Worm (Caenorhabditis elegans): Measurements from ENCODE around the gene R160.14.

DNA sequence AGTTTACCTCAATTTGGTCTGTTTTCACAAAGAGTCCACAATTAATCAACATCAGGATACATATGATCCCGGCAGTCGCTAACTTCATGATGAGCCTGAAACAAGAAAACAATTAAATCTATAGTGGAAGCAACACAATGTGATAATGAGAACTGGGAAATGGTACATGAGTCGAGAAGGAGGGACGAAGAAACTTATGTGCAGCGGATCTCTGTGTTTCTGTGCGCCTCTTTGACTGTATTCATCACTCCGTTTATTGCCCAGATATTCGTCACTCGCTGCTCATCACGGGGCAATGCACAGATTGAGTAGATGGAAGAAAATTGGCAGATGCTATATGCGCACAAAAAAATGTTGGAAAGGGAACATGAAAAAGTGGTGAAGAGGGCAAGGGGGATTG lies 5.7 kb downstream of the R160.14 start, which contains the start of gene R160.3:
- TF ChIP-seq pha-4 (tag; optimal IDR thresholded peaks at IDR 0.05) = no peak
- TF ChIP-seq lin-13 (tag; optimal IDR thresholded peaks at IDR 0.05) = no peak
- no peak for TF ChIP-seq unc-62 (GFP tag; optimal IDR thresholded peaks at IDR 0.05)
- TF ChIP-seq nhr-12 (tag; optimal IDR thresholded peaks at IDR 0.05) = no peak
- no peak for TF ChIP-seq unc-39 (tag; optimal IDR thresholded peaks at IDR 0.05)
- TF ChIP-seq ceh-43 (GFP tag; optimal IDR thresholded peaks at IDR 0.05) = no peak
- TF ChIP-seq ham-2 (GFP tag; optimal IDR thresholded peaks at IDR 0.05) = no peak
- no peak for TF ChIP-seq ceh-83 (GFP tag; optimal IDR thresholded peaks at IDR 0.05)
- TF ChIP-seq cnd-1 (tag; optimal IDR thresholded peaks at IDR 0.05) = no peak
- no peak for TF ChIP-seq lsy-2 (tag; optimal IDR thresholded peaks at IDR 0.05)
- no peak for TF ChIP-seq nhr-237 (tag; optimal IDR thresholded peaks at IDR 0.05)
- no peak for TF ChIP-seq mep-1 (tag; optimal IDR thresholded peaks at IDR 0.05)

Measured in whole organism, mixed stage, embryonic.